Worm (Caenorhabditis elegans) whole organism, L4 larva: Measurements from ENCODE around the gene T05D4.5.

Experiments used
- ceh-82 ChIP-seq: sonication (generic microtip); optimal IDR thresholded peaks from 2 replicates; lab custom pipeline; 2017; ENCODE audit warnings: missing biosample characterization, missing genetic modification characterization
- lin-29 ChIP-seq: fragments of 200-800 bp; sonication (Bioruptor generic); IDR thresholded peaks from 2 replicates; pipeline ENCODE4 v1.3.6; 2022; ENCODE audit warnings: missing genetic modification reagents, missing genetic modification characterization, missing compliant biosample characterization
- mxl-3 ChIP-seq: fragments of 200-800 bp; sonication (Bioruptor generic); optimal IDR thresholded peaks from 2 replicates; lab custom pipeline; 2018; ENCODE audit warnings: mild to moderate bottlenecking, missing genetic modification characterization, missing compliant biosample characterization
- nhr-28 ChIP-seq: fragments of 150-350 bp; optimal IDR thresholded peaks from 2 replicates; lab custom pipeline; 2014; ENCODE audit warnings: missing biosample characterization, missing genetic modification characterization
- sdz-12 ChIP-seq: fragments of 200-800 bp; sonication (Bioruptor generic); optimal IDR thresholded peaks from 2 replicates; lab custom pipeline; 2018; ENCODE audit warnings: mild to moderate bottlenecking, missing genetic modification characterization, missing compliant biosample characterization
- set-16 ChIP-seq: fragments of 200-800 bp; sonication (Bioruptor generic); IDR thresholded peaks from 2 replicates; pipeline ENCODE4 v1.3.6; 2022; ENCODE audit warnings: missing genetic modification reagents, missing genetic modification characterization, missing compliant biosample characterization
- unc-130 ChIP-seq: sonication (generic microtip); optimal IDR thresholded peaks from 2 replicates; lab custom pipeline; 2016; ENCODE audit warnings: missing genetic modification reagents, missing genetic modification characterization, missing compliant biosample characterization

DNA sequence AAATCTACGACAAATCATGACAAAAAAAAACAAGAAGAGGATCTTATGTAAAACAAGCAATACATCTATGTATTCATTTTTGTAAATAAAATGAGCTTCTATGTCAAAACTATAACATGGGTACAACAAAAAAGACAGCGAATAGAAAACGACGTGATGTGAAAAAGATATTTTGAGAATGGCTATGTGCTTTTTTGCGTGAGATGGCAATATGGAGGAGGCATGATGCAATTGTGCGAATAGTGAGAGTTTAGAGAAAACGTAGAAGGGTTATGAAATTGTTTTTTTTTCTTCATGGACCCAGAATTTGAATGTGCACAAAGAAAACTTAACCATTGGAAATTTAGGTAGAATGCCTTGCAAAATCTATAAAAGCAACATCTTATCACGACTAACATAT, 14.7 kb upstream of the T05D4.5 start:
- TF ChIP-seq mxl-3 (no peak), nhr-28 (no peak), sdz-12 (no peak), unc-130 (GFP tag; lab: Kevin White, UChicago) (no peak), ceh-82 (tag; lab: Kevin White, UChicago) (no peak), lin-29 (GFP tag; lab: Robert Waterston, UW) (no peak), set-16 (GFP tag; lab: Robert Waterston, UW) (no peak)
